Fruit fly (Drosophila melanogaster): ENCODE measurements around the gene Klp68D.

dm6 chr3L:11833296-11833717 is 37.9 kb downstream of the Klp68D start, which contains the start of gene CycA:
- TF ChIP-seq CG14655 (GFP tag; optimal IDR thresholded peaks at IDR 0.05) (no peak), Ets98B (GFP tag; IDR thresholded peaks at IDR 0.05) (no peak), CG10348 (GFP tag; IDR thresholded peaks at IDR 0.05) (no peak), CG12605 (GFP tag; IDR thresholded peaks at IDR 0.05) (no peak), CG32121 (GFP tag; IDR thresholded peaks at IDR 0.05) (no peak)
